Worm (Caenorhabditis elegans) whole organism, L1 larva: ENCODE data around the gene nhr-14.

ENCODE experiments used
- aly-2 ChIP-seq: fragments of 150-350 bp; optimal IDR thresholded peaks from 2 replicates; lab custom pipeline; 2014; ENCODE audit warnings: missing biosample characterization, missing genetic modification characterization
- fos-1 ChIP-seq: fragments of 150-350 bp; optimal IDR thresholded peaks from 2 replicates; lab custom pipeline; 2014; ENCODE audit warnings: missing biosample characterization, missing genetic modification characterization
- lin-15B ChIP-seq: fragments of 150-350 bp; sonication (generic microtip); optimal IDR thresholded peaks from 3 replicates; lab custom pipeline; 2014; ENCODE audit warnings: missing biosample characterization, missing genetic modification characterization
- tbx-2 ChIP-seq: sonication (generic microtip); optimal IDR thresholded peaks from 2 replicates; lab custom pipeline; 2016; ENCODE audit warnings: missing genetic modification characterization, missing compliant biosample characterization
- ztf-11 ChIP-seq, 2 experiments: sonication (generic microtip); optimal IDR thresholded peaks; 2 replicates each; lab custom pipeline; 2016 to 2017; ENCODE audit warnings: missing genetic modification characterization in 2 of 2, missing biosample characterization in 1 of 2, missing compliant biosample characterization in 1 of 2

DNA sequence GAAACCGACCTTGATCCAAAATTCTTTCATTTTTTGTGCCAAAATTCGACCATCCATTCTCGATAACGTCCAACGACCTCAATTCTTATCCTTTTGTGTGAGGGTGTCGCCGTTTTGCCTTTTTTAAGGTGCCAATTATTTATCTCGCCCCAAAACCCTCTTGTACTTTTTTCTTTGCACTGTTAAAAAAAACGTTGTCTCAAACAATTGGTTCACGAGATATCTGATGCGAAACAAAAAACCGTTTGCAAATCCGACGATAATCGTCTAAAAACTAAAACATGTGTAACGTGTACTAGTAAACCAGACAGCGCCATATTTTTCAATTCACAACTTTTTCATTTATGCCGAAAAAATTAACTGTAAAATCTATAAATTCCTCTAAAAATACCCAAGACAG lies 18.7 kb downstream of the nhr-14 start, which contains the start of gene F16F9.3:
- no peak for TF ChIP-seq aly-2
- no peak for TF ChIP-seq lin-15B (tag; lab: Kevin White, UChicago)
- no peak for TF ChIP-seq tbx-2 (tag; lab: Kevin White, UChicago)
- no peak for TF ChIP-seq ztf-11 (tag; optimal IDR thresholded peaks at IDR 0.05; lab: Kevin White, UChicago)
- TF ChIP-seq fos-1 (tag; lab: Kevin White, UChicago): no peak
